Fruit fly (Drosophila melanogaster) whole organism, embryonic: ENCODE measurements around the gene Pex5.

Experiments
- B-H2 ChIP-seq: fragments of 200-800 bp; sonication (Bioruptor generic); optimal IDR thresholded peaks from 2 replicates; lab custom pipeline; 2018; ENCODE audit warnings: missing biosample characterization, mild to moderate bottlenecking, missing genetic modification characterization
- Bgb ChIP-seq: fragments of 200-800 bp; sonication (Bioruptor generic); IDR thresholded peaks from 2 replicates; pipeline ENCODE4 v1.3.6; 2022; ENCODE audit warnings: missing biosample characterization, missing genetic modification characterization; ENCODE audit not compliant: partially characterized antibody
- CG13775 ChIP-seq: fragments of 200-800 bp; sonication (Bioruptor generic); optimal IDR thresholded peaks from 3 replicates; lab custom pipeline; 2017; ENCODE audit warnings: missing biosample characterization, mild to moderate bottlenecking, missing genetic modification characterization
- CG1529 ChIP-seq: fragments of 200-800 bp; sonication (Bioruptor generic); optimal IDR thresholded peaks from 3 replicates; lab custom pipeline; 2018; ENCODE audit warnings: missing biosample characterization, missing genetic modification characterization
- CG1647 ChIP-seq: fragments of 200-800 bp; sonication (Bioruptor generic); optimal IDR thresholded peaks from 3 replicates; lab custom pipeline; 2016; ENCODE audit warnings: missing biosample characterization, missing genetic modification characterization
- CG17359 ChIP-seq: fragments of 200-800 bp; sonication (Bioruptor generic); optimal IDR thresholded peaks from 3 replicates; lab custom pipeline; 2018; ENCODE audit warnings: missing biosample characterization, mild to moderate bottlenecking, missing genetic modification characterization, moderate library complexity
- CG17568 ChIP-seq: fragments of 200-800 bp; sonication (Bioruptor generic); optimal IDR thresholded peaks from 2 replicates; lab custom pipeline; 2018; ENCODE audit warnings: missing biosample characterization, mild to moderate bottlenecking, missing genetic modification characterization, moderate library complexity
- CG17612 ChIP-seq: fragments of 200-800 bp; sonication (Bioruptor generic); IDR thresholded peaks from 2 replicates; pipeline ENCODE4 v1.3.6; 2022; ENCODE audit warnings: missing biosample characterization, missing genetic modification characterization
- CG18262 ChIP-seq: fragments of 200-800 bp; optimal IDR thresholded peaks from 3 replicates; lab custom pipeline; 2019; ENCODE audit warnings: missing biosample characterization, mild to moderate bottlenecking, missing genetic modification characterization, moderate library complexity
- CG31224 ChIP-seq: fragments of 200-800 bp; sonication (Bioruptor generic); IDR thresholded peaks from 2 replicates; pipeline ENCODE4 v1.3.6; 2022; ENCODE audit warnings: missing biosample characterization, missing genetic modification characterization
- CG31388 ChIP-seq: fragments of 200-800 bp; sonication (Bioruptor generic); optimal IDR thresholded peaks from 2 replicates; lab custom pipeline; 2016; ENCODE audit warnings: missing biosample characterization, missing genetic modification characterization
- CG3163 ChIP-seq: fragments of 200-800 bp; sonication (Bioruptor generic); optimal IDR thresholded peaks from 3 replicates; lab custom pipeline; 2016; ENCODE audit warnings: missing biosample characterization, missing genetic modification characterization
- CG34422 ChIP-seq: fragments of 200-800 bp; sonication (Bioruptor generic); IDR thresholded peaks from 3 replicates; pipeline ENCODE4 v1.3.6; 2022; ENCODE audit warnings: missing biosample characterization, missing genetic modification characterization
- CG7271 ChIP-seq: fragments of 200-800 bp; sonication (Bioruptor generic); optimal IDR thresholded peaks from 2 replicates; lab custom pipeline; 2018; ENCODE audit warnings: missing biosample characterization, mild to moderate bottlenecking, missing genetic modification characterization, moderate library complexity
- CG9215 ChIP-seq: fragments of 200-800 bp; sonication (Bioruptor generic); IDR thresholded peaks from 2 replicates; pipeline ENCODE4 v1.3.6; 2022; ENCODE audit warnings: missing biosample characterization, missing genetic modification characterization
- CTCF ChIP-seq: fragments of 200-800 bp; sonication (Bioruptor generic); optimal IDR thresholded peaks from 2 replicates; lab custom pipeline; 2017; ENCODE audit warnings: missing biosample characterization, mild to moderate bottlenecking, missing genetic modification characterization, moderate library complexity
- CoRest ChIP-seq: fragments of 200-800 bp; sonication (Bioruptor generic); optimal IDR thresholded peaks from 3 replicates; lab custom pipeline; 2018; ENCODE audit warnings: missing biosample characterization, mild to moderate bottlenecking, missing genetic modification characterization, moderate library complexity
- Dp ChIP-seq: fragments of 200-800 bp; sonication (Bioruptor generic); optimal IDR thresholded peaks from 2 replicates; lab custom pipeline; 2018; ENCODE audit warnings: missing biosample characterization, mild to moderate bottlenecking, missing genetic modification characterization, moderate library complexity
- Lpt ChIP-seq: fragments of >200 bp; optimal IDR thresholded peaks from 2 replicates; lab custom pipeline; 2018; ENCODE audit warnings: missing biosample characterization, missing genetic modification characterization
- Mes4 ChIP-seq: fragments of 200-800 bp; sonication (Bioruptor generic); optimal IDR thresholded peaks from 2 replicates; lab custom pipeline; 2016; ENCODE audit warnings: missing biosample characterization, missing genetic modification characterization
- Nf-YB ChIP-seq: fragments of 200-800 bp; sonication (Bioruptor generic); optimal IDR thresholded peaks from 3 replicates; lab custom pipeline; 2019; ENCODE audit warnings: missing biosample characterization, mild to moderate bottlenecking, missing genetic modification characterization, moderate library complexity
- Opbp ChIP-seq: fragments of 200-800 bp; sonication (Bioruptor generic); IDR thresholded peaks from 3 replicates; pipeline ENCODE4 v1.3.6; 2022; ENCODE audit warnings: missing biosample characterization, missing genetic modification characterization; ENCODE audit not compliant: partially characterized antibody
- Optix ChIP-seq: fragments of 200-800 bp; sonication (Bioruptor generic); IDR thresholded peaks from 3 replicates; pipeline ENCODE4 v1.3.6; 2022; ENCODE audit warnings: missing biosample characterization, missing genetic modification characterization
- Taf1 ChIP-seq: fragments of 200-800 bp; sonication (Bioruptor generic); IDR thresholded peaks from 2 replicates; pipeline ENCODE4 v1.3.6; 2022; ENCODE audit warnings: missing biosample characterization, missing genetic modification characterization
- Tbp ChIP-seq: fragments of >200 bp; optimal IDR thresholded peaks from 2 replicates; lab custom pipeline; 2018; ENCODE audit warnings: missing biosample characterization, missing genetic modification characterization
- Trl ChIP-seq, 3 experiments: fragments of >200 bp in 2 of 3; fragments of 200-800 bp in 1 of 3; sonication (Bioruptor generic) in 1 of 3; optimal IDR thresholded peaks; 2 replicates in 1 of 3; 3 replicates in 2 of 3; lab custom pipeline; 2016 to 2017; ENCODE audit warnings: missing biosample characterization in 1 of 3, missing genetic modification characterization in 1 of 3
- ase ChIP-seq: fragments of 200-800 bp; sonication (Bioruptor generic); IDR thresholded peaks from 3 replicates; pipeline ENCODE4 v1.3.6; 2022; ENCODE audit warnings: missing biosample characterization, missing genetic modification characterization
- cwo ChIP-seq: fragments of 200-800 bp; sonication (Bioruptor generic); optimal IDR thresholded peaks from 3 replicates; lab custom pipeline; 2017; ENCODE audit warnings: missing biosample characterization, missing genetic modification characterization, mild to moderate bottlenecking, moderate library complexity, missing genetic modification reagents
- ems ChIP-seq: fragments of 200-800 bp; sonication (Bioruptor generic); optimal IDR thresholded peaks from 3 replicates; lab custom pipeline; 2016; ENCODE audit warnings: missing biosample characterization, missing genetic modification characterization
- en ChIP-seq: fragments of 200-800 bp; sonication (Bioruptor generic); optimal IDR thresholded peaks from 2 replicates; lab custom pipeline; 2016; ENCODE audit warnings: missing biosample characterization, missing genetic modification characterization
- gcm ChIP-seq: fragments of 200-800 bp; sonication (Bioruptor generic); optimal IDR thresholded peaks from 2 replicates; lab custom pipeline; 2019; ENCODE audit warnings: missing biosample characterization, mild to moderate bottlenecking, missing genetic modification characterization, moderate library complexity
- gsb ChIP-seq: fragments of 200-800 bp; sonication (Bioruptor generic); IDR thresholded peaks from 2 replicates; pipeline ENCODE4 v1.3.6; 2022; ENCODE audit warnings: missing biosample characterization, missing genetic modification characterization
- her ChIP-seq: fragments of 200-800 bp; sonication (Bioruptor generic); optimal IDR thresholded peaks from 2 replicates; lab custom pipeline; 2016; ENCODE audit warnings: missing biosample characterization, missing genetic modification characterization
- jigr1 ChIP-seq: fragments of 200-800 bp; sonication (Bioruptor generic); IDR thresholded peaks from 3 replicates; pipeline ENCODE4 v1.3.6; 2022; ENCODE audit warnings: missing biosample characterization, missing genetic modification characterization
- jing ChIP-seq: fragments of 200-800 bp; sonication (Bioruptor generic); optimal IDR thresholded peaks from 2 replicates; lab custom pipeline; 2018; ENCODE audit warnings: missing biosample characterization, mild to moderate bottlenecking, missing genetic modification characterization
- knrl ChIP-seq: fragments of 200-800 bp; sonication (Bioruptor generic); IDR thresholded peaks from 3 replicates; pipeline ENCODE4 v1.3.6; 2022; ENCODE audit warnings: missing biosample characterization, missing genetic modification characterization; ENCODE audit not compliant: partially characterized antibody
- maf-S ChIP-seq: fragments of 200-800 bp; sonication (Bioruptor generic); optimal IDR thresholded peaks from 2 replicates; lab custom pipeline; 2016; ENCODE audit warnings: missing biosample characterization, missing genetic modification characterization
- oc ChIP-seq: fragments of 200-800 bp; sonication (Bioruptor generic); optimal IDR thresholded peaks from 2 replicates; lab custom pipeline; 2018; ENCODE audit warnings: missing biosample characterization, mild to moderate bottlenecking, missing genetic modification characterization, moderate library complexity
- otp ChIP-seq: fragments of 200-800 bp; sonication (Bioruptor generic); IDR thresholded peaks from 3 replicates; pipeline ENCODE4, ENCODE4 v1.3.6; 2022; ENCODE audit warnings: missing biosample characterization, missing genetic modification characterization
- phol ChIP-seq: fragments of 200-800 bp; sonication (Bioruptor generic); optimal IDR thresholded peaks from 3 replicates; lab custom pipeline; 2018; ENCODE audit warnings: missing biosample characterization, mild to moderate bottlenecking, missing genetic modification characterization, moderate library complexity
- seq ChIP-seq: fragments of 200-800 bp; sonication (Bioruptor generic); IDR thresholded peaks from 2 replicates; pipeline ENCODE4 v1.3.6; 2022; ENCODE audit warnings: missing biosample characterization, missing genetic modification characterization
- slou ChIP-seq: fragments of 200-800 bp; sonication (Bioruptor generic); optimal IDR thresholded peaks from 3 replicates; lab custom pipeline; 2016; ENCODE audit warnings: missing biosample characterization, missing genetic modification characterization
- tio ChIP-seq: fragments of 200-800 bp; sonication (Bioruptor generic); optimal IDR thresholded peaks from 2 replicates; lab custom pipeline; 2017; ENCODE audit warnings: missing biosample characterization, missing genetic modification characterization, inconsistent platforms
- toy ChIP-seq: fragments of 200-800 bp; sonication (Bioruptor generic); IDR thresholded peaks from 2 replicates; pipeline ENCODE4 v1.3.6; 2022; ENCODE audit warnings: missing biosample characterization, missing genetic modification characterization
- tx ChIP-seq: fragments of 200-800 bp; sonication (Bioruptor generic); optimal IDR thresholded peaks from 2 replicates; lab custom pipeline; 2016; ENCODE audit warnings: missing biosample characterization, missing genetic modification characterization
- unc-4 ChIP-seq: fragments of 200-800 bp; sonication (Bioruptor generic); IDR thresholded peaks from 2 replicates; pipeline ENCODE4 v1.3.6; 2022; ENCODE audit warnings: missing biosample characterization, missing genetic modification characterization; ENCODE audit not compliant: partially characterized antibody
- usp ChIP-seq: fragments of >200 bp; optimal IDR thresholded peaks from 2 replicates; lab custom pipeline; 2017; ENCODE audit warnings: missing biosample characterization, missing genetic modification characterization
- vvl ChIP-seq: fragments of 200-800 bp; sonication (Bioruptor generic); IDR thresholded peaks from 2 replicates; pipeline ENCODE4 v1.3.6; 2022; ENCODE audit warnings: missing biosample characterization, missing genetic modification characterization
- wek ChIP-seq: fragments of 200-800 bp; sonication (Bioruptor generic); optimal IDR thresholded peaks from 3 replicates; lab custom pipeline; 2018; ENCODE audit warnings: missing biosample characterization, mild to moderate bottlenecking, missing genetic modification characterization, moderate library complexity
- zen2 ChIP-seq: fragments of 200-800 bp; sonication (Bioruptor generic); IDR thresholded peaks from 3 replicates; pipeline ENCODE4 v1.3.6; 2022; ENCODE audit warnings: missing biosample characterization, missing genetic modification characterization; ENCODE audit not compliant: partially characterized antibody
- zfh1 ChIP-seq: fragments of 200-800 bp; sonication (Bioruptor generic); IDR thresholded peaks from 3 replicates; pipeline ENCODE4 v1.3.6; 2022; ENCODE audit warnings: missing biosample characterization, missing genetic modification characterization

The Pex5 gene

DNA sequence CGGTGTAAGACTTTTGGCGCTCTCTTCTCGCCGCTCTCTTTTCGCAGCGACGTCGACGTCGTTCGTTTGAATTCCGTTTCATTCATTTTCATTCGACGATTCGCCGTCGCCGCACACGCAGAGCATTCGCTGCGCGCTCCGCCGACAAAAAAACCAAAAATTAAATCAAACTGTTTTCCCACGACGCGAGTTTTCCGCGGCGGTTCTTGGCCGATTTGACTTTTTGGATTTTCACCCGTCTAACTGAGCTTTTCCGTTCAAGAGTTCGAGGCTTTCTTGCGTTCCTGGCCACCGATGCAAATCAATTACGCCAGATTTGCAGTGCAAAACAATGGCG, 37.7 kb downstream of the Pex5 start (continued):
- TF ChIP-seq seq (no peak), en (no peak), CG31224 (no peak), CG7271 (tag; lab: Kevin White, UChicago) (no peak), Mes4 (GFP tag; lab: Kevin White, UChicago) (no peak), unc-4 (no peak), Trl (optimal IDR thresholded peaks at IDR 0.05; lab: Kevin White, UChicago) (no peak), Trl (GFP tag; optimal IDR thresholded peaks at IDR 0.05; lab: Kevin White, UChicago) (no peak), tio (GFP tag; lab: Kevin White, UChicago) (no peak), phol (no peak), zen2 (GFP tag; lab: Robert Waterston, UW) (no peak), gsb (GFP tag; lab: Robert Waterston, UW) (no peak), CG9215 (GFP tag; lab: Robert Waterston, UW) (no peak), CG17359 (tag; lab: Kevin White, UChicago) (no peak), Nf-YB (GFP tag; lab: Kevin White, UChicago) (no peak), Tbp (no peak), tx (GFP tag; lab: Kevin White, UChicago) (no peak), CTCF (GFP tag; lab: Kevin White, UChicago) (no peak), CG17612 (no peak), toy (no peak), slou (GFP tag; lab: Kevin White, UChicago) (no peak), wek (no peak), CG13775 (no peak), Bgb (GFP tag; lab: Robert Waterston, UW) (peak; percentile 53; the same call in 1 of the 2 replicates), her (GFP tag; lab: Kevin White, UChicago) (no peak), Optix (no peak), CG3163 (GFP tag; lab: Kevin White, UChicago) (no peak), CG34422 (GFP tag; lab: Robert Waterston, UW) (no peak), jing (GFP tag; lab: Kevin White, UChicago) (no peak)
- TF ChIP-seq, all 482 proteins: peak for 11

DNA sequence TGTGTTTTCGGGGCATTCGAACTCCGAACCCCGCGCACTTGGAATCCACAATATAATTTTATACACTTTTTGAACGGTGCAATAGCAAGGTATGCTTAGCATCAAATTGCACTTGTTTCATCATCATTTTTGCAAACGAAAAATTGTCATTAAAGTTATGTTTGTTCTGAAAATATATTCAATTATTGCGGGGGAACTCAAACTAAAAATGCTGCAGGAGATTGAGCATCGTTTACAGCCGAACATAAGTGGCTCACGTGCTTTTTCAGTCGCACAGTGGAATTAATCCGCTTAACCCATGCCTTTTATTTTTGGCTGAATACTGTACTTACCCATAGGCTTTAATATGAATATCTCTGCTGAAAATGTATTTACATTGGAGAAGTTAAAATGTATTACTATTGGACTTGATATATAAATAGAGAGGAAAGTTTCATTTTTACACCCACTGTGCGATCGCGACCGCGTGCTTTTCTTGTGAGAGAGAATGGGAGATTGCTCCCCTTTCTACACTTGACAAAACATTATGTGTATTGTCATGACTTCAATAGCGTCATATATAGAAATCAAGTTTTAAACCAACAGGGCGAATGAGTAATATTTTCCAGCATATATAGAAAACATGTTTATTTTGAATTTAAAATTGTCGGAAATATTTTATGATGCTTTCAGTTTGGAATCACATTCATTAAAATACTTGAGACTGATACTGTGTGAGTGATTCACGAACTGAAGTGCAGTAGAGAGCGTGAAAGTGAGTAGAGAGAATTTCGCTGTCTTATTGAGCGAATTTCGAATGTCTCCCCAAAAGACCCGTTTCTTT, 38.3 kb downstream of the Pex5 start:
- TF ChIP-seq CG17568 (GFP tag; lab: Kevin White, UChicago) (peak; percentile 93), otp (peak; percentile 98), zfh1 (GFP tag; lab: Robert Waterston, UW) (peak; percentile 98), CG18262 (tag; lab: Kevin White, UChicago) (peak; percentile 94), Opbp (GFP tag; lab: Robert Waterston, UW) (0 out of 3 replicates have a peak, but pooled peaks have one; percentile 25), vvl (GFP tag; lab: Robert Waterston, UW) (peak; percentile 99), jigr1 (peak; percentile 89; the same call in 2 of the 3 replicates), CG7271 (tag; lab: Kevin White, UChicago) (peak; percentile 75), CG1647 (peak; percentile 88), seq (peak; percentile 94), CG31388 (GFP tag; lab: Kevin White, UChicago) (peak; percentile 84), CG1529 (GFP tag; lab: Kevin White, UChicago) (peak; percentile 88), knrl (GFP tag; lab: Robert Waterston, UW) (peak; percentile 49; the same call in 2 of the 3 replicates), maf-S (GFP tag; lab: Kevin White, UChicago) (peak; percentile 91), oc (tag; lab: Kevin White, UChicago) (peak; percentile 98), usp (GFP tag; lab: Kevin White, UChicago) (no peak), Taf1 (peak; percentile 93), CoRest (peak; percentile 97), Dp (GFP tag; lab: Kevin White, UChicago) (peak; percentile 16), Lpt (GFP tag; lab: Kevin White, UChicago) (no peak), B-H2 (peak; percentile 83), cwo (GFP tag; lab: Kevin White, UChicago) (peak; percentile 100), ase (peak; percentile 97), ems (GFP tag; lab: Kevin White, UChicago) (peak; percentile 94), gcm (GFP tag; lab: Kevin White, UChicago) (peak; percentile 94)
